Fruit fly (Drosophila melanogaster): ENCODE results near the gene CG7985.

CG7985 gene

dm6 chr3R:18243718-18244170, 44.1 kb downstream of the CG7985 start (continued):
- TF ChIP-seq acj6 (GFP tag; optimal IDR thresholded peaks at IDR 0.05) (peak; percentile 3), eg (GFP tag; IDR thresholded peaks at IDR 0.05) (peak; percentile 47; the same call in 1 of the 3 replicates), CG8119 (GFP tag; IDR thresholded peaks at IDR 0.05) (no peak; the same call in 1 of the 3 replicates), Met (GFP tag; optimal IDR thresholded peaks at IDR 0.05) (peak; percentile 53), spab (GFP tag; optimal IDR thresholded peaks at IDR 0.05) (no peak), cyc (GFP tag; optimal IDR thresholded peaks at IDR 0.05) (no peak), CG3919 (GFP tag; optimal IDR thresholded peaks at IDR 0.05) (peak; percentile 41), CG10669 (GFP tag; optimal IDR thresholded peaks at IDR 0.05) (peak; percentile 31), Smox (GFP tag; optimal IDR thresholded peaks at IDR 0.05) (no peak), CG16779 (tag; optimal IDR thresholded peaks at IDR 0.05) (no peak), CG6163 (GFP tag; IDR thresholded peaks at IDR 0.05) (peak; percentile 68), fd59A (GFP tag; optimal IDR thresholded peaks at IDR 0.05) (no peak), Blimp-1 (GFP tag; optimal IDR thresholded peaks at IDR 0.05) (no peak), CG10631 (GFP tag; optimal IDR thresholded peaks at IDR 0.05) (peak; percentile 18), CG6854 (GFP tag; optimal IDR thresholded peaks at IDR 0.05) (no peak), Ets21C (GFP tag; optimal IDR thresholded peaks at IDR 0.05) (no peak), dac (GFP tag; optimal IDR thresholded peaks at IDR 0.05) (peak; percentile 11), topi (GFP tag; optimal IDR thresholded peaks at IDR 0.05) (peak; percentile 43), Lpt (GFP tag; optimal IDR thresholded peaks at IDR 0.05) (no peak), Hr4 (GFP tag; optimal IDR thresholded peaks at IDR 0.05) (peak; percentile 30), CG15336 (GFP tag; IDR thresholded peaks at IDR 0.05) (peak; percentile 28; the same call in 1 of the 2 replicates), CG9139 (GFP tag; optimal IDR thresholded peaks at IDR 0.05) (no peak), CG6808 (GFP tag; optimal IDR thresholded peaks at IDR 0.05) (no peak), vri (GFP tag; optimal IDR thresholded peaks at IDR 0.05) (peak; percentile 16), CG11762 (GFP tag; optimal IDR thresholded peaks at IDR 0.05; ENCODE audit: insufficient read depth) (no peak), CG11294 (GFP tag; IDR thresholded peaks at IDR 0.05) (no peak), Sox15 (GFP tag; optimal IDR thresholded peaks at IDR 0.05) (peak; percentile 30), CG31627 (GFP tag; optimal IDR thresholded peaks at IDR 0.05) (peak; percentile 47), CG11902 (GFP tag; optimal IDR thresholded peaks at IDR 0.05) (peak; percentile 4), CG3032 (tag; optimal IDR thresholded peaks at IDR 0.05) (peak; percentile 5), lz (GFP tag; optimal IDR thresholded peaks at IDR 0.05) (peak; percentile 49), CG4318 (GFP tag; optimal IDR thresholded peaks at IDR 0.05) (no peak)

dm6 chr3R:18244171-18245043, 44.8 kb downstream of the CG7985 start:
- TF ChIP-seq fkh (GFP tag; optimal IDR thresholded peaks at IDR 0.05) (peak; percentile 53), CG11762 (GFP tag; optimal IDR thresholded peaks at IDR 0.05; ENCODE audit: insufficient read depth) (no peak), Lpt (GFP tag; optimal IDR thresholded peaks at IDR 0.05) (peak; percentile 79), CG6808 (GFP tag; optimal IDR thresholded peaks at IDR 0.05) (no peak), CG8119 (GFP tag; IDR thresholded peaks at IDR 0.05) (peak; percentile 19; the same call in 2 of the 3 replicates), Eip78C (GFP tag) (peak; percentile 56), spab (GFP tag; optimal IDR thresholded peaks at IDR 0.05) (no peak), Eip75B (GFP tag; optimal IDR thresholded peaks at IDR 0.05) (peak; percentile 57), vri (GFP tag; optimal IDR thresholded peaks at IDR 0.05) (peak; percentile 25), CG1621 (tag; optimal IDR thresholded peaks at IDR 0.05) (peak; percentile 24), svp (GFP tag) (peak; percentile 100), fd85E (GFP tag; optimal IDR thresholded peaks at IDR 0.05) (no peak), Ets96B (tag; optimal IDR thresholded peaks at IDR 0.05) (no peak), Sox102F (GFP tag; optimal IDR thresholded peaks at IDR 0.05) (no peak), CG6276 (GFP tag; optimal IDR thresholded peaks at IDR 0.05) (no peak), CG9139 (GFP tag; optimal IDR thresholded peaks at IDR 0.05) (no peak), CG6163 (GFP tag; IDR thresholded peaks at IDR 0.05) (peak; percentile 65; the same call in 2 of the 3 replicates), CG6792 (GFP tag; optimal IDR thresholded peaks at IDR 0.05) (peak; percentile 13), CG6854 (GFP tag; optimal IDR thresholded peaks at IDR 0.05) (no peak), Blimp-1 (GFP tag; optimal IDR thresholded peaks at IDR 0.05) (no peak), dsx (GFP tag; optimal IDR thresholded peaks at IDR 0.05; ENCODE audit: poor library complexity, severe bottlenecking) (peak; percentile 35), CG11902 (GFP tag; optimal IDR thresholded peaks at IDR 0.05) (no peak), Ets21C (GFP tag; optimal IDR thresholded peaks at IDR 0.05) (no peak), CG16779 (tag; optimal IDR thresholded peaks at IDR 0.05) (no peak), Sox14 (GFP tag; optimal IDR thresholded peaks at IDR 0.05) (peak; percentile 32), CG15336 (GFP tag; IDR thresholded peaks at IDR 0.05) (no peak), eg (GFP tag; IDR thresholded peaks at IDR 0.05) (peak; percentile 47; the same call in 1 of the 3 replicates), cyc (GFP tag; optimal IDR thresholded peaks at IDR 0.05) (peak; percentile 21)

All from whole organism, prepupa.